Fruit fly (Drosophila melanogaster): ENCODE data around the gene CG44090.

dm6 chr3R:17422102-17422501 is 12.1 kb downstream of the CG44090 start, which contains the start of gene CG14332:
- TF ChIP-seq psq (optimal IDR thresholded peaks at IDR 0.05) (no peak), CG8478 (optimal IDR thresholded peaks at IDR 0.05) (no peak)

Data from whole organism.